Fruit fly (Drosophila melanogaster) whole organism: ENCODE measurements around the gene CG14332.

Experiments
- CG8478 ChIP-seq: fragments of >200 bp; optimal IDR thresholded peaks from 2 replicates; lab custom pipeline; 2018; ENCODE audit warnings: inconsistent platforms
- Dll ChIP-seq: fragments of >200 bp; optimal IDR thresholded peaks from 2 replicates; lab custom pipeline; 2017
- EcR ChIP-seq, 2 experiments: fragments of >200 bp; optimal IDR thresholded peaks; 2 replicates each; lab custom pipeline; 2017; ENCODE audit warnings: missing biosample characterization in 2 of 2, missing genetic modification characterization in 2 of 2, missing genetic modification reagents in 2 of 2
- pan ChIP-seq: fragments of >200 bp; optimal IDR thresholded peaks from 2 replicates; lab custom pipeline; 2017
- psq ChIP-seq: fragments of >200 bp; optimal IDR thresholded peaks from 2 replicates; lab custom pipeline; 2017
- usp ChIP-seq: fragments of >200 bp; optimal IDR thresholded peaks from 2 replicates; lab custom pipeline; 2017; ENCODE audit warnings: missing biosample characterization, missing genetic modification characterization, mixed read lengths

The CG14332 gene

dm6 chr3R:17403618-17404017 lies 18.4 kb downstream of the CG14332 start, which contains the start of gene CG34280:
TSS of gene CG34280 (minus strand) at chr3R:17403718.
- TF ChIP-seq usp (no peak), EcR (GFP tag; optimal IDR thresholded peaks at IDR 0.05; lab: Kevin White, UChicago) (no peak), CG8478 (no peak), pan (no peak), Dll (no peak), psq (lab: Kevin White, UChicago) (no peak)

DNA sequence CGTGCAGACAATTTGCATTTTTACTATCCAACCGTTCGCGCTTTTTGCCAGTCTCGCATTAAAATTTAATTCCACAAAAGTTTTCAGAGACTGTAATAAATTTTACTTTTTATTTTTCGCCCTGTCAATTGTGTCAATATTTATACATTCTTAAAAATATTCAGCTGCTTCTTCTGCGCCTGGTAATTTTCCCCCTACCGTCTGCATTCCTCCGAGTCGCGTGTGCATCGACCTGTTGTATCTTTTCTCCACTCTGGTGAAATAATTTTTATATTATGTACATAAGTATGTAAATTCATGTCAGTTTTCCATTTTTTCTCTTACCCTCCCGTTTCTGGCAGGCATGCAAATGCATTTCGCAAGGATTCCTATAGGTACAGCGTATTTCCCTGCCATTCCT lies 18.8 kb downstream of the CG14332 start, which contains the start of gene CG34279:
Gene CG34279 (minus strand): TSS at position 101 of the 400 bp plus-strand sequence.
- no peak for TF ChIP-seq Dll
- no peak for TF ChIP-seq EcR (GFP tag; optimal IDR thresholded peaks at IDR 0.05; lab: Kevin White, UChicago)
- TF ChIP-seq usp = no peak
- no peak for TF ChIP-seq CG8478
- no peak for TF ChIP-seq pan
- no peak for TF ChIP-seq psq (lab: Kevin White, UChicago)

DNA sequence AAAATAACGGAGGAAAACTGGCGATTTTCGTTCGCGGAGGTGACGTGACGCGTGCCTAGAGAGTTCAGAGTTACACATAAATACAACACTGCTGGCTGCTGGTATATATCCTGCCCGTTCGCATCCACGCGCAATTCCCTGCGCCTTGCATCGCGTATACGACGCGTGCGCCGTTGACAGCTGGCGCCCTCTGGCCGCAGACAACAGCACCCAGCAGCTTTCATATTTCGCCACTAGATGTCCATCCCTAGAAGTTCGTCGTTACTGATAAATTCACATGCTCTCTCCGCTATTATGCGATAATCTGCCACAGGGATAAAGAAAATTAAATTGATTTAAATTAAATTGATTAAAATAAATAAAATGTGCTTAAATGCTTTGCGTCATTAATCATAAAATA lies 19.6 kb downstream of the CG14332 start, which contains the start of gene Sur-8:
Gene Sur-8 (minus strand): TSS at position 82 of the 400 bp plus-strand sequence.
- TF ChIP-seq psq (lab: Kevin White, UChicago) = no peak
- TF ChIP-seq pan = no peak
- no peak for TF ChIP-seq EcR (GFP tag; optimal IDR thresholded peaks at IDR 0.05; lab: Kevin White, UChicago)
- TF ChIP-seq usp = no peak

DNA sequence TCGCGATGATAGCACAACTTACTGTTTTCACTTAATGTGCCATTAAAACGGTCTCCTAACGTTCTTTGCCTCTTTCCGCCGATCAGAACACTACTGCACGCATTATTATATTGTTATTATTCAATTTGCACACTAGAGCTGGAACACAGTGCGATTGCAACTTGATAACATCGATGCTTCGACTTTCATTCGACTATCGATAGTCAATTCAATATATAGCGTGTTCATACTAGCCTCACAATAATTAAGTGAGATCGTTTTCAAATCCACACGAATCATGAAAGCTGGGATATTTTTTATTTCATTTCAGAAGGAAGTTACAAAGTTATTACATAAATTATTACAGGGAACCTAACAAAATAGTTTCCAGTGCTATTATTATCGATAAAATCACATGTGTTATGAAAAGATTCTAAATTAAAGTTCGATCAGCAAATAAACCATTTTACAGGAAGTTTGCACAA lies 20.7 kb downstream of the CG14332 start:
- TF ChIP-seq psq (lab: Kevin White, UChicago) (no peak), usp (no peak), CG8478 (no peak), Dll (no peak), pan (no peak), EcR (GFP tag; optimal IDR thresholded peaks at IDR 0.05; lab: Kevin White, UChicago) (no peak)

DNA sequence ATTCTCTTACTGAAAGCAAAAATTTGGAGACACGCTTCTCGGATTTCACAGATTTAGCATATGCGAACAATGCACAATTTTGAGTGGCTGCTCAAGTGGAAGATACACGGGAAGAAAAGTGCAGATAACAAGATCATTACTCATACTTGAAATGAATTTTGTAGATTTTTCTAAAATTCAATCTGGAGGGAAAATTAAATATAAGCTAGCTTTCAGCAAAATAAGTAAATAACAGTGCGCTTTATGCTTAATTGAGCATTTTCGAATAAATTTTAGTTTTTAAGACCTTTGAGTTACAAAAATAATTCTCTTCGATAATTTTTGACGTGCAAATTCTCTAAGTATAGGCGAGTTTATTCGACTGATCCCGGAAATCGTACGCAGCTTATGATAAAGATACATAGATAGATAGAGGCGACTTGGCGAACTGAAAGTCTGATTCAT lies 21.3 kb downstream of the CG14332 start:
- TF ChIP-seq psq (lab: Kevin White, UChicago) = no peak
- TF ChIP-seq usp = no peak
- no peak for TF ChIP-seq pan
- no peak for TF ChIP-seq EcR (GFP tag; optimal IDR thresholded peaks at IDR 0.05; lab: Kevin White, UChicago)

- TF ChIP-seq EcR (GFP tag; optimal IDR thresholded peaks at IDR 0.05; lab: Kevin White, UChicago) = no peak
- TF ChIP-seq CG8478 = no peak
- no peak for TF ChIP-seq usp
- no peak for TF ChIP-seq psq (lab: Kevin White, UChicago)
- no peak for TF ChIP-seq Dll
- no peak for TF ChIP-seq pan
These were observed 21.9 kb downstream of the CG14332 start for dm6 chr3R:17400102-17400501.

DNA sequence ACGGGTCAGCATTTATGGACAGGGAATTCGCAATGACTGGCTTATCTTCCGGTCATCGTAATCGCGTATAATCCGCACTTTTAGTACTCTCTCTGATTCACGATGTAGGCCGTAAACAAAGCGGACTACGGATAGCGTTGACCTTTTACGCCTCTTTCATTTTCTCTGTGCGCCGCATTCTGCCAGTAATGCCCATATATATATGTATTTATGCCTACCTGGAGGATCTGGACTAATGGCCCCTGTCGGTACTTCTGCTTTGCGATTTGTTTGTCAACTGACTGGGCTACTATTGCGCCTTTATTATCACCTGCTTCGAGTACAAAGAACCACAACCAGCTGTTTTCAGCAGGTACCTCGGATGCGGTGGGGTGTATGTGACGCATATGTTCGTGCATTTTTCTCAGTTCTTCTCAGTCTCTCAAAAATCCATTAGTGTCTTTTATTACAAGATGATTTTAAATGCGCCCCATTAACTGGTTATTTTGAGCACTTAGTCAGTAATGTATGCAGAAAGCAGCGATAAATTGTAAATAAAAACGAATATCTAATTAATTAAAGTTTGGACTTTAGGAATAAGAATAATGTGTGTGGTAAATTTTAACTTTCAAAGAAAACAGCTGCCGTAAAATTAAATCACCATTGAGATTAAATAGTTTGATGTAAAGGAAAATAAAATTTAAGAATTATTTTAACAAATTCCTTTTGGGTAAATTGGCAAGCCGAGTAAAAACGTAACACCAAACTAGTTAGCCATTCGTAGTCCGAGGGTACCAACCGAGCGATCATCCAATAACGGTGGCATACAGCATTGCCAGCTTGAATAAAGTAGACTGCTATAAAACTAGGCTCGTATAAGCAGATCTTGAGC lies 27.4 kb downstream of the CG14332 start, which contains the start of gene CREG:
Gene CREG (minus strand): TSS at position 323 of the 871 bp plus-strand sequence.
- TF ChIP-seq pan (peak; percentile 93), CG8478 (no peak)

DNA sequence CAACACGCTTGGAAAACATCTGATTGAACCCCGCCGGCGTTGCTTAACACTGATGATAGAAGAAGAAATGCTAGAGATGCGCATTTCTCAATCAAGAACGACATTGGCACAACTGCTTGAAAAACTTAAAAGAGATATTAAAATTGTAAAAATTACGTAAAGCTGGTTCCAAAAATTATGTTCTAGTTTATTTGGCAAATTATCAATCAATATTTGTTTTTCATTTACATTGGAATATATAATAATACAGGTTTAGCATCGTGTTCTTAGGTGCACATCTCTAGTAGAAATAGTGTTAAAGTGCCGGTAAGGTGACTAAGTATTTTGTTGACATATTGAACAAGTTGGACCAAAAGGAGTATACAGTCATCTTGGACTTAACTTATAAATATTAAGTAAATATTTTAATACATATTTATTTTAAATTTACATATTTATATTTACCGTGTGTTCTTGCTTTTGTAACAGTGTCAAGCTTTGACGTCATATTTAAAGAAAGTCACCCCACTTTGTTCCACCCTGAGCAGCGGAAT lies 30.6 kb downstream of the CG14332 start, which contains the start of the genes Brf and sds22:
Gene Brf (minus strand): TSS at position 25 of the 533 bp plus-strand sequence.
Gene sds22 (plus strand): TSS at position 282 of the 533 bp plus-strand sequence.
- no peak for TF ChIP-seq EcR (GFP tag; optimal IDR thresholded peaks at IDR 0.05; lab: Kevin White, UChicago)
- TF ChIP-seq CG8478 = no peak
- TF ChIP-seq usp = no peak
- no peak for TF ChIP-seq psq (lab: Kevin White, UChicago)
- no peak for TF ChIP-seq Dll
- TF ChIP-seq pan = no peak

DNA sequence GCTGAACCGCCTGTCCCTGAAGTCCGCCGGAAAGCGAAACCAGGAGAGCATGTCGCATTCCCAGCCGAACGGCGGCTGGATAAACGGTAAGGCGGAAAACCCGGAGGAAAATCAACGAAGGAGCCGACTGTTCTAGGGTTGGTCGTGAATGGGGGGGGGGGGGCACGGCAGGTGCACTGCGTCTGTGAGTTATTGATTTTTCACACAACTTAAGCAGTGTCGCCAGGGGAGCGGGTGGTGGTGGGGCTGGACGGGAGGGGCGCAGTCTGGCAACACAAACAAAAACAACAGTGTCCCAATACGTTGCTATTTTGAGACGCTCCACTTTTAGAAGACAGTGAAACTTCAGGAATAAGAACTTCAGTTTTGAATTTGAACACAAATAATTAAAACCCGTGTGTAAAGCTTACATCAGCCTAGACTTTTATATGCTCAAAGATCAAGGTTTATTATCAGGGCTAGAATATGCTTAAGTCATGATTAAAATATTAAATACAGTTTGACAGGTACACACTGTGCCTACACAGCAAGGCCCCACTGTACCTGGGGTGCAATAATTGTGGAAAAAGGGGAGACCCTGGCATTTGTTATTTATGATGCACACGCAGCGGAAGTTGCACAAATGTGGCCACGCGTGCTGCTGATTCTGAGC lies 35.7 kb downstream of the CG14332 start:
- no peak for TF ChIP-seq psq (lab: Kevin White, UChicago)
- no peak for TF ChIP-seq CG8478
- no peak for TF ChIP-seq usp
- no peak for TF ChIP-seq EcR (GFP tag; optimal IDR thresholded peaks at IDR 0.05; lab: Kevin White, UChicago)
- no peak for TF ChIP-seq Dll
- TF ChIP-seq pan = no peak

dm6 chr3R:17385329-17386019 lies 36.5 kb downstream of the CG14332 start:
- no peak for TF ChIP-seq Dll
- no peak for TF ChIP-seq usp
- no peak for TF ChIP-seq CG8478
- no peak for TF ChIP-seq EcR (GFP tag; optimal IDR thresholded peaks at IDR 0.05; lab: Kevin White, UChicago)
- TF ChIP-seq psq (lab: Kevin White, UChicago) = no peak
- no peak for TF ChIP-seq pan

dm6 chr3R:17381916-17382315 lies 40.1 kb downstream of the CG14332 start:
- TF ChIP-seq Dll = no peak
- no peak for TF ChIP-seq CG8478
- TF ChIP-seq usp = no peak
- no peak for TF ChIP-seq psq (lab: Kevin White, UChicago)
- TF ChIP-seq pan = no peak
- TF ChIP-seq EcR (GFP tag; optimal IDR thresholded peaks at IDR 0.05; lab: Kevin White, UChicago) = no peak

DNA sequence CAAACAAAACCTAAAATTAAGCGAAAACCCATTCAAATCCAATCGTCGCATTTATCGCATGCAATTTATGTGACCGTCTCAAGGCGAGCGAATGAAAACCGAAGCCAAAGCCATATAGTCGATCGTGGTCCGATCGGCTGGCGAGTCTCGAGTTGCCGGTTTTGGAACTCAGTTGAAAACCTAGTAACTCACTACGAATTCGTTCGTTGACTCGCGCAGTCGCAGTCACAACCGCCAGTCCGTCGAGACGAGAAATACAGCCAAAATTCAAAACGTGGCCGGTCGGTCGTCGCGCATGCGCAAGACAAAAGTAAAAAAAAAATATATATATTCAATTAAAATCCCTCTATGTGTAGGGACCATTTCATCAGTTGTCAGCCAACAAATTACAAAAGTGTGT lies 42.3 kb downstream of the CG14332 start, which contains the start of gene lute:
Gene lute (plus strand): TSS at position 203 of the 400 bp plus-strand sequence.
- TF ChIP-seq usp (no peak), CG8478 (no peak), psq (lab: Kevin White, UChicago) (no peak), pan (no peak), Dll (no peak), EcR (GFP tag; optimal IDR thresholded peaks at IDR 0.05; lab: Kevin White, UChicago) (no peak)
